Worm (Caenorhabditis elegans): ENCODE results near the gene nit-1.

ce11 chrIII:3883146-3883545 is 38.9 kb upstream of the nit-1 start:
- TF ChIP-seq ztf-11 (tag; optimal IDR thresholded peaks at IDR 0.05) (no peak), nhr-42 (GFP tag; IDR thresholded peaks at IDR 0.05) (no peak), fkh-10 (GFP tag; optimal IDR thresholded peaks at IDR 0.05) (no peak), unc-62 (GFP tag; optimal IDR thresholded peaks at IDR 0.05 in 1 of 2) (no peak), unc-62 (tag; optimal IDR thresholded peaks at IDR 0.05) (no peak), aha-1 (tag) (peak; percentile 7), nhr-237 (tag; optimal IDR thresholded peaks at IDR 0.05) (no peak), daf-16 (GFP tag; optimal IDR thresholded peaks at IDR 0.05) (no peak), daf-16 (tag; optimal IDR thresholded peaks at IDR 0.05) (no peak)
